Worm (Caenorhabditis elegans) whole organism, L2 larva: ENCODE data around the gene F37C12.14.

Source experiments
- lsy-2 ChIP-seq, 2 experiments: fragments of 150-350 bp in 1 of 2; sonication (generic microtip) in 1 of 2; optimal IDR thresholded peaks; 2 replicates each; lab custom pipeline; 2014 to 2017; ENCODE audit warnings: missing biosample characterization in 2 of 2, missing genetic modification characterization in 2 of 2
- skn-1 ChIP-seq: sonication (generic microtip); optimal IDR thresholded peaks from 2 replicates; lab custom pipeline; 2017; ENCODE audit warnings: missing biosample characterization, missing genetic modification characterization

- no peak for TF ChIP-seq skn-1
- TF ChIP-seq lsy-2 (tag; optimal IDR thresholded peaks at IDR 0.05; lab: Kevin White, UChicago), result peak in 1 of 2 experiments; percentile 20
These were observed 17.9 kb upstream of the F37C12.14 start for ce11 chrIII:7203130-7203775.
